Worm (Caenorhabditis elegans) whole organism, young adult: ENCODE results near the gene scc-1.
A peak's percentile ranks its signal among the peaks of the same experiment; 100 is the strongest.

ENCODE experiments used
- B0035.1 ChIP-seq: sonication (generic microtip); optimal IDR thresholded peaks from 2 replicates; lab custom pipeline; 2016; ENCODE audit warnings: missing genetic modification characterization, mild to moderate bottlenecking, missing compliant biosample characterization, missing genotype, missing genetic modification reagents
- C06A6.2 ChIP-seq: fragments of 200-800 bp; sonication (Bioruptor generic); conservative IDR thresholded peaks from 2 replicates; pipeline ENCODE4 v1.3.6; 2022; ENCODE audit warnings: missing genetic modification characterization, missing compliant biosample characterization
- Y53F4B.3 ChIP-seq: fragments of 200-800 bp; sonication (Bioruptor generic); IDR thresholded peaks from 2 replicates; pipeline ENCODE4 v1.3.6; 2022; ENCODE audit warnings: missing genetic modification reagents, missing genetic modification characterization, missing compliant biosample characterization
- ama-1 ChIP-seq, 3 experiments: fragments of 150-350 bp in 1 of 3; sonication (generic microtip) in 2 of 3; optimal IDR thresholded peaks; 2 replicates each; lab custom pipeline; 2014 to 2018; ENCODE audit warnings: missing biosample characterization in 2 of 3, missing genetic modification characterization in 2 of 3, missing genetic modification reagents in 2 of 3
- aptf-3 ChIP-seq: fragments of 200-800 bp; sonication (Bioruptor generic); IDR thresholded peaks from 2 replicates; pipeline ENCODE4 v1.3.6; 2022; ENCODE audit warnings: missing genetic modification characterization, missing compliant biosample characterization
- atf-7 ChIP-seq: sonication (generic microtip); optimal IDR thresholded peaks from 2 replicates; lab custom pipeline; 2017; ENCODE audit warnings: mild to moderate bottlenecking, missing genetic modification characterization, missing compliant biosample characterization
- ceh-27 ChIP-seq: fragments of 200-800 bp; sonication (Bioruptor generic); optimal IDR thresholded peaks from 2 replicates; lab custom pipeline; 2018; ENCODE audit warnings: mild to moderate bottlenecking, missing genetic modification characterization, moderate library complexity, missing compliant biosample characterization
- ceh-40 ChIP-seq: fragments of 200-800 bp; sonication (Bioruptor generic); IDR thresholded peaks from 2 replicates; pipeline ENCODE4 v1.3.6; 2022; ENCODE audit warnings: missing genetic modification characterization, missing compliant biosample characterization
- ceh-79 ChIP-seq: sonication (generic microtip); optimal IDR thresholded peaks from 2 replicates; lab custom pipeline; 2017; ENCODE audit warnings: mild to moderate bottlenecking, missing genetic modification characterization, missing compliant biosample characterization
- hsf-1 ChIP-seq: fragments of 200-800 bp; sonication (Bioruptor generic); IDR thresholded peaks from 2 replicates; pipeline ENCODE4 v1.3.6; 2022; ENCODE audit warnings: missing genetic modification reagents, missing genetic modification characterization, missing compliant biosample characterization
- lin-54 ChIP-seq: fragments of 200-800 bp; sonication (Bioruptor generic); optimal IDR thresholded peaks from 2 replicates; lab custom pipeline; 2018; ENCODE audit warnings: mild to moderate bottlenecking, missing genetic modification characterization, missing compliant biosample characterization
- lsy-27 ChIP-seq: sonication (generic microtip); optimal IDR thresholded peaks from 2 replicates; lab custom pipeline; 2017; ENCODE audit warnings: missing genetic modification characterization, mild to moderate bottlenecking, missing compliant biosample characterization, antibody characterized with exemption, missing genotype, borderline replicate concordance; ENCODE audit not compliant: insufficient read depth
- zim-3 ChIP-seq: sonication (generic microtip); optimal IDR thresholded peaks from 2 replicates; lab custom pipeline; 2017; ENCODE audit warnings: mild to moderate bottlenecking, missing genetic modification characterization, moderate library complexity, missing compliant biosample characterization
- ztf-18 ChIP-seq: sonication (generic microtip); optimal IDR thresholded peaks from 2 replicates; lab custom pipeline; 2016; ENCODE audit warnings: missing genotype, mild to moderate bottlenecking, missing genetic modification characterization, missing compliant biosample characterization

- TF ChIP-seq C06A6.2 (GFP tag; lab: Robert Waterston, UW) = no peak
- TF ChIP-seq lin-54 (GFP tag; lab: Kevin White, UChicago) = no peak
- TF ChIP-seq lsy-27 (tag; lab: Kevin White, UChicago) = no peak
- no peak for TF ChIP-seq aptf-3 (GFP tag; lab: Robert Waterston, UW)
- no peak for TF ChIP-seq zim-3
- TF ChIP-seq hsf-1 (GFP tag; lab: Robert Waterston, UW) = no peak
- TF ChIP-seq B0035.1 (tag; lab: Kevin White, UChicago) = no peak
- no peak for TF ChIP-seq ceh-27 (GFP tag; lab: Kevin White, UChicago)
- TF ChIP-seq atf-7 = no peak
- TF ChIP-seq ceh-79 (tag; lab: Kevin White, UChicago) = no peak
- peak; percentile 18 for TF ChIP-seq ama-1 (optimal IDR thresholded peaks at IDR 0.05; lab: Kevin White, UChicago)
- TF ChIP-seq ama-1 (GFP tag; optimal IDR thresholded peaks at IDR 0.05; lab: Kevin White, UChicago) = no peak
- no peak for TF ChIP-seq ztf-18 (tag; lab: Kevin White, UChicago)
- TF ChIP-seq ceh-40 (GFP tag; lab: Robert Waterston, UW) = no peak
- no peak for TF ChIP-seq Y53F4B.3 (GFP tag; lab: Robert Waterston, UW)
These were observed 28.3 kb downstream of the scc-1 start for ce11 chrII:4726750-4727384.
